Worm (Caenorhabditis elegans) whole organism, L1 larva: ENCODE measurements around the gene his-6.
A peak's percentile ranks its signal among the peaks of the same experiment; 100 is the strongest.

Experiments
- C34B4.2 ChIP-seq: sonication (generic microtip); optimal IDR thresholded peaks from 2 replicates; lab custom pipeline; 2017; ENCODE audit warnings: mild to moderate bottlenecking, missing genetic modification characterization, missing compliant biosample characterization
- F16B12.6 ChIP-seq: fragments of 150-350 bp; optimal IDR thresholded peaks from 2 replicates; lab custom pipeline; 2014; ENCODE audit warnings: missing biosample characterization, missing genetic modification characterization
- Y116A8C.19 ChIP-seq: sonication (generic microtip); optimal IDR thresholded peaks from 2 replicates; lab custom pipeline; 2016; ENCODE audit warnings: missing compliant biosample characterization, missing genetic modification characterization, borderline replicate concordance
- alr-1 ChIP-seq: fragments of 200-800 bp; sonication (Bioruptor generic); optimal IDR thresholded peaks from 2 replicates; lab custom pipeline; 2018; ENCODE audit warnings: borderline replicate concordance, mild to moderate bottlenecking, missing genetic modification characterization, missing compliant biosample characterization
- aly-2 ChIP-seq: fragments of 150-350 bp; optimal IDR thresholded peaks from 2 replicates; lab custom pipeline; 2014; ENCODE audit warnings: missing biosample characterization, missing genetic modification characterization
- ama-1 ChIP-seq: fragments of 150-350 bp; optimal IDR thresholded peaks from 2 replicates; lab custom pipeline; 2014
- ceh-8 ChIP-seq: fragments of 200-800 bp; sonication (Bioruptor generic); optimal IDR thresholded peaks from 2 replicates; lab custom pipeline; 2018; ENCODE audit warnings: mild to moderate bottlenecking, missing genetic modification characterization, moderate library complexity, missing compliant biosample characterization
- ceh-82 ChIP-seq, 3 experiments: fragments of 150-350 bp in 1 of 3; sonication (generic microtip) in 2 of 3; optimal IDR thresholded peaks; 2 replicates each; lab custom pipeline; 2014 to 2017; ENCODE audit warnings: missing biosample characterization in 3 of 3, missing genetic modification characterization in 3 of 3
- ceh-88 ChIP-seq: fragments of 200-800 bp; sonication (Bioruptor generic); IDR thresholded peaks from 2 replicates; pipeline ENCODE4 v1.3.6; 2022; ENCODE audit warnings: missing genetic modification characterization, missing compliant biosample characterization
- ceh-90 ChIP-seq: sonication (generic microtip); optimal IDR thresholded peaks from 2 replicates; lab custom pipeline; 2016; ENCODE audit warnings: missing genetic modification characterization, missing compliant biosample characterization
- dsc-1 ChIP-seq: sonication (generic microtip); optimal IDR thresholded peaks from 2 replicates; lab custom pipeline; 2016; ENCODE audit warnings: mild to moderate bottlenecking, missing genetic modification characterization, missing compliant biosample characterization
- efl-1 ChIP-seq, 4 experiments: fragments of 150-350 bp; optimal IDR thresholded peaks in 3 of 4; peaks in 1 of 4; 1 replicate in 1 of 4; 2 replicates in 3 of 4; lab custom pipeline; 2014; ENCODE audit warnings: missing biosample characterization in 2 of 4, missing genetic modification characterization in 2 of 4, missing genetic modification reagents in 2 of 4
- efl-3 ChIP-seq: fragments of 200-800 bp; sonication (Bioruptor generic); optimal IDR thresholded peaks from 2 replicates; lab custom pipeline; 2018; ENCODE audit warnings: mild to moderate bottlenecking, missing genetic modification characterization, missing compliant biosample characterization
- egl-13 ChIP-seq: sonication (generic microtip); optimal IDR thresholded peaks from 2 replicates; lab custom pipeline; 2016; ENCODE audit warnings: missing genotype, missing genetic modification reagents, missing genetic modification characterization, missing compliant biosample characterization
- elt-2 ChIP-seq: sonication (generic microtip); optimal IDR thresholded peaks from 2 replicates; lab custom pipeline; 2016; ENCODE audit warnings: missing genetic modification characterization, mild to moderate bottlenecking, inconsistent platforms, missing compliant biosample characterization, missing genetic modification reagents
- ets-5 ChIP-seq: fragments of 200-800 bp; sonication (Bioruptor generic); IDR thresholded peaks from 2 replicates; pipeline ENCODE4 v1.3.6; 2022; ENCODE audit warnings: missing genetic modification characterization, missing compliant biosample characterization
- fkh-10 ChIP-seq: sonication (generic microtip); optimal IDR thresholded peaks from 2 replicates; lab custom pipeline; 2017; ENCODE audit warnings: missing biosample characterization, missing genetic modification reagents, missing genetic modification characterization
- fkh-4 ChIP-seq: sonication (generic microtip); optimal IDR thresholded peaks from 2 replicates; lab custom pipeline; 2016; ENCODE audit warnings: missing compliant biosample characterization, missing genetic modification characterization, borderline replicate concordance
- fkh-8 ChIP-seq: sonication (generic microtip); optimal IDR thresholded peaks from 2 replicates; lab custom pipeline; 2016; ENCODE audit warnings: mild to moderate bottlenecking, missing genetic modification characterization, missing compliant biosample characterization
- fos-1 ChIP-seq: fragments of 150-350 bp; optimal IDR thresholded peaks from 2 replicates; lab custom pipeline; 2014; ENCODE audit warnings: missing biosample characterization, missing genetic modification characterization
- isw-1 ChIP-seq: fragments of 200-800 bp; sonication (Bioruptor generic); IDR thresholded peaks from 2 replicates; pipeline ENCODE4 v1.3.6; 2022; ENCODE audit warnings: missing genetic modification characterization, missing compliant biosample characterization
- jun-1 ChIP-seq: fragments of 150-350 bp; optimal IDR thresholded peaks from 2 replicates; lab custom pipeline; 2014; ENCODE audit warnings: missing biosample characterization, missing genetic modification reagents, missing genetic modification characterization
- lin-14 ChIP-seq: fragments of 200-800 bp; sonication (Bioruptor generic); optimal IDR thresholded peaks from 2 replicates; lab custom pipeline; 2018; ENCODE audit warnings: mild to moderate bottlenecking, missing genetic modification characterization, moderate library complexity, missing compliant biosample characterization
- lsy-2 ChIP-seq, 2 experiments: fragments of 150-350 bp; optimal IDR thresholded peaks; 2 replicates each; lab custom pipeline; 2014; ENCODE audit warnings: missing biosample characterization in 2 of 2, missing genetic modification characterization in 2 of 2
- mef-2 ChIP-seq: fragments of 150-350 bp; optimal IDR thresholded peaks from 2 replicates; lab custom pipeline; 2014; ENCODE audit warnings: missing biosample characterization, missing genetic modification characterization
- nhr-19 ChIP-seq: fragments of 200-800 bp; sonication (Bioruptor generic); conservative IDR thresholded peaks from 2 replicates; pipeline ENCODE4 v1.3.6; 2022; ENCODE audit warnings: missing genetic modification characterization, missing compliant biosample characterization
- nhr-20 ChIP-seq: sonication (generic microtip); optimal IDR thresholded peaks from 2 replicates; lab custom pipeline; 2016; ENCODE audit warnings: mild to moderate bottlenecking, missing genetic modification characterization, missing compliant biosample characterization
- nhr-237 ChIP-seq: fragments of 150-350 bp; optimal IDR thresholded peaks from 2 replicates; lab custom pipeline; 2014; ENCODE audit warnings: missing biosample characterization, missing genetic modification characterization
- nhr-71 ChIP-seq: sonication (generic microtip); optimal IDR thresholded peaks from 2 replicates; lab custom pipeline; 2016; ENCODE audit warnings: mild to moderate bottlenecking, missing genetic modification characterization, moderate library complexity, missing compliant biosample characterization
- nhr-84 ChIP-seq: sonication (generic microtip); optimal IDR thresholded peaks from 2 replicates; lab custom pipeline; 2017; ENCODE audit warnings: missing biosample characterization, missing genetic modification characterization
- nhr-85 ChIP-seq: sonication (generic microtip); peaks from one replicate; lab custom pipeline; 2016; ENCODE audit warnings: missing genetic modification characterization, inconsistent platforms, missing compliant biosample characterization
- nhr-90 ChIP-seq: sonication (generic microtip); optimal IDR thresholded peaks from 2 replicates; lab custom pipeline; 2016; ENCODE audit warnings: mild to moderate bottlenecking, missing genetic modification characterization, missing compliant biosample characterization; ENCODE audit not compliant: poor library complexity
- pax-3 ChIP-seq: fragments of 200-800 bp; sonication (Bioruptor generic); optimal IDR thresholded peaks from 2 replicates; lab custom pipeline; 2018; ENCODE audit warnings: mild to moderate bottlenecking, missing genetic modification characterization, moderate library complexity, missing compliant biosample characterization
- skn-1 ChIP-seq: fragments of 150-350 bp; optimal IDR thresholded peaks from 2 replicates; lab custom pipeline; 2014; ENCODE audit warnings: missing biosample characterization, missing genetic modification characterization
- snpc-4 ChIP-seq: fragments of 150-350 bp; optimal IDR thresholded peaks from 2 replicates; lab custom pipeline; 2014; ENCODE audit warnings: missing biosample characterization, missing genetic modification characterization
- snu-23 ChIP-seq: sonication (generic microtip); optimal IDR thresholded peaks from 2 replicates; lab custom pipeline; 2016; ENCODE audit warnings: missing genetic modification characterization, missing compliant biosample characterization
- swsn-7 ChIP-seq: sonication (generic microtip); optimal IDR thresholded peaks from 2 replicates; lab custom pipeline; 2016; ENCODE audit warnings: missing genetic modification characterization, missing compliant biosample characterization
- tlp-1 ChIP-seq: fragments of 150-350 bp; optimal IDR thresholded peaks from 2 replicates; lab custom pipeline; 2014; ENCODE audit warnings: missing biosample characterization, missing genetic modification characterization
- unc-30 ChIP-seq: sonication (generic microtip); optimal IDR thresholded peaks from 2 replicates; lab custom pipeline; 2017; ENCODE audit warnings: missing biosample characterization, missing genetic modification characterization
- unc-98 ChIP-seq: fragments of 200-800 bp; sonication (Bioruptor generic); IDR thresholded peaks from 2 replicates; pipeline ENCODE4 v1.3.6; 2022; ENCODE audit warnings: missing genetic modification characterization, missing compliant biosample characterization
- xbp-1 ChIP-seq: sonication (generic microtip); optimal IDR thresholded peaks from 2 replicates; lab custom pipeline; 2016; ENCODE audit warnings: missing genetic modification characterization, missing compliant biosample characterization
- ztf-11 ChIP-seq, 2 experiments: sonication (generic microtip); optimal IDR thresholded peaks; 2 replicates each; lab custom pipeline; 2016 to 2017; ENCODE audit warnings: missing genetic modification characterization in 2 of 2, missing biosample characterization in 1 of 2, missing compliant biosample characterization in 1 of 2
- ztf-4 ChIP-seq: fragments of 150-350 bp; optimal IDR thresholded peaks from 2 replicates; lab custom pipeline; 2014; ENCODE audit warnings: missing biosample characterization, missing genetic modification characterization

his-6 gene

ce11 chrV:8517711-8518110, 17.1 kb downstream of the his-6 start:
- TF ChIP-seq nhr-237 (tag; lab: Kevin White, UChicago) (no peak), efl-1 (optimal IDR thresholded peaks at IDR 0.05; lab: Kevin White, UChicago) (no peak), efl-1 (GFP tag; optimal IDR thresholded peaks at IDR 0.05 in 1 of 2; lab: Kevin White, UChicago) (peak in 1 of 2 experiments; percentile 14)

ce11 chrV:8516426-8516825, 18.4 kb downstream of the his-6 start:
- TF ChIP-seq aly-2 (tag; lab: Kevin White, UChicago) (no peak), F16B12.6 (tag; lab: Kevin White, UChicago) (no peak), ama-1 (lab: Kevin White, UChicago) (no peak), snpc-4 (tag; lab: Kevin White, UChicago) (no peak), efl-3 (GFP tag; lab: Kevin White, UChicago) (no peak), nhr-90 (tag; lab: Kevin White, UChicago) (no peak), ceh-82 (tag; optimal IDR thresholded peaks at IDR 0.05; lab: Kevin White, UChicago) (no peak), mef-2 (tag; lab: Kevin White, UChicago) (no peak), Y116A8C.19 (tag; lab: Kevin White, UChicago) (no peak), unc-30 (tag; lab: Kevin White, UChicago) (no peak), nhr-19 (GFP tag; lab: Robert Waterston, UW) (no peak), C34B4.2 (tag; lab: Kevin White, UChicago) (no peak), fkh-4 (tag; lab: Kevin White, UChicago) (no peak), ztf-11 (tag; optimal IDR thresholded peaks at IDR 0.05; lab: Kevin White, UChicago) (no peak), lin-14 (GFP tag; lab: Kevin White, UChicago) (no peak)

- TF ChIP-seq snu-23 (GFP tag; lab: Kevin White, UChicago) (no peak), nhr-84 (tag; lab: Kevin White, UChicago) (no peak), elt-2 (tag; lab: Kevin White, UChicago) (no peak), ets-5 (GFP tag; lab: Robert Waterston, UW) (no peak), ceh-90 (tag; lab: Kevin White, UChicago) (no peak), alr-1 (tag; lab: Kevin White, UChicago) (no peak), unc-98 (GFP tag; lab: Robert Waterston, UW) (no peak), nhr-71 (tag; lab: Kevin White, UChicago) (no peak), fkh-10 (GFP tag; lab: Kevin White, UChicago) (no peak), egl-13 (no peak), mef-2 (tag; lab: Kevin White, UChicago) (no peak), ceh-88 (GFP tag; lab: Robert Waterston, UW) (no peak), ceh-8 (GFP tag; lab: Kevin White, UChicago) (no peak), isw-1 (GFP tag; lab: Robert Waterston, UW) (no peak), skn-1 (tag; lab: Kevin White, UChicago) (no peak)
- TF ChIP-seq, all 84 proteins: peak for 0
Observed at ce11 chrV:8513361-8513760, 21.4 kb downstream of the his-6 start, which contains the start of gene F45F2.9. Gene F45F2.9, minus strand, starts transcription at chrV:8513461.

- TF ChIP-seq fkh-8 (tag; lab: Kevin White, UChicago): peak; percentile 41
- TF ChIP-seq efl-1 (optimal IDR thresholded peaks at IDR 0.05; lab: Kevin White, UChicago): no peak
- TF ChIP-seq efl-1 (GFP tag; optimal IDR thresholded peaks at IDR 0.05 in 1 of 2; lab: Kevin White, UChicago): peak in 1 of 2 experiments; percentile 5
- TF ChIP-seq tlp-1: no peak
- no peak for TF ChIP-seq mef-2 (tag; lab: Kevin White, UChicago)
- TF ChIP-seq ets-5 (GFP tag; lab: Robert Waterston, UW): no peak
Observed at ce11 chrV:8507324-8507723, 27.5 kb downstream of the his-6 start, which contains the start of gene ZK994.6. Gene ZK994.6, minus strand, starts transcription at chrV:8507424.

ce11 chrV:8500348-8500747, 34.4 kb downstream of the his-6 start:
- TF ChIP-seq nhr-85 (tag; lab: Kevin White, UChicago) (peak; percentile 95), fos-1 (tag; lab: Kevin White, UChicago) (peak; percentile 89), elt-2 (tag; lab: Kevin White, UChicago) (peak; percentile 92), pax-3 (peak; percentile 85), ztf-4 (tag; lab: Kevin White, UChicago) (peak; percentile 92), unc-30 (tag; lab: Kevin White, UChicago) (peak; percentile 31), xbp-1 (tag; lab: Kevin White, UChicago) (peak; percentile 91), mef-2 (tag; lab: Kevin White, UChicago) (peak; percentile 79), dsc-1 (tag; lab: Kevin White, UChicago) (peak; percentile 95), lsy-2 (tag; optimal IDR thresholded peaks at IDR 0.05; lab: Kevin White, UChicago) (peak; percentile 68 to 88), nhr-237 (tag; lab: Kevin White, UChicago) (peak; percentile 12), C34B4.2 (tag; lab: Kevin White, UChicago) (peak; percentile 78), swsn-7 (tag; lab: Kevin White, UChicago) (peak; percentile 94), aly-2 (tag; lab: Kevin White, UChicago) (peak; percentile 96), jun-1 (tag; lab: Kevin White, UChicago) (peak; percentile 87), alr-1 (tag; lab: Kevin White, UChicago) (no peak), nhr-20 (tag; lab: Kevin White, UChicago) (peak; percentile 93)
